Worm (Caenorhabditis elegans) whole organism, L1 larva: ENCODE measurements around the gene srh-129.

Source experiments
- ceh-8 ChIP-seq: fragments of 200-800 bp; sonication (Bioruptor generic); optimal IDR thresholded peaks from 2 replicates; lab custom pipeline; 2018; ENCODE audit warnings: mild to moderate bottlenecking, missing genetic modification characterization, moderate library complexity, missing compliant biosample characterization
- ces-1 ChIP-seq: fragments of 150-350 bp; optimal IDR thresholded peaks from 2 replicates; lab custom pipeline; 2014; ENCODE audit warnings: missing biosample characterization, missing genetic modification reagents, missing genetic modification characterization
- efl-3 ChIP-seq: fragments of 200-800 bp; sonication (Bioruptor generic); optimal IDR thresholded peaks from 2 replicates; lab custom pipeline; 2018; ENCODE audit warnings: mild to moderate bottlenecking, missing genetic modification characterization, missing compliant biosample characterization
- elt-3 ChIP-seq, 6 experiments: fragments of 150-350 bp in 1 of 6; sonication (generic microtip); optimal IDR thresholded peaks; 2 replicates each; lab custom pipeline; 2017 to 2018; ENCODE audit warnings: missing biosample characterization in 6 of 6, missing genetic modification characterization in 6 of 6, inconsistent platforms in 1 of 6
- lin-39 ChIP-seq: fragments of 150-350 bp; optimal IDR thresholded peaks from 2 replicates; lab custom pipeline; 2014; ENCODE audit warnings: missing biosample characterization, missing genetic modification reagents, missing genetic modification characterization
- mdl-1 ChIP-seq, 2 experiments: fragments of 150-350 bp; optimal IDR thresholded peaks; 2 replicates each; lab custom pipeline; 2014 to 2017; ENCODE audit warnings: missing biosample characterization in 2 of 2, missing genetic modification characterization in 2 of 2, inconsistent platforms in 1 of 2
- nhr-19 ChIP-seq: fragments of 200-800 bp; sonication (Bioruptor generic); conservative IDR thresholded peaks from 2 replicates; pipeline ENCODE4 v1.3.6; 2022; ENCODE audit warnings: missing genetic modification characterization, missing compliant biosample characterization
- nhr-237 ChIP-seq: fragments of 150-350 bp; optimal IDR thresholded peaks from 2 replicates; lab custom pipeline; 2014; ENCODE audit warnings: missing biosample characterization, missing genetic modification characterization
- unc-130 ChIP-seq: fragments of 150-350 bp; optimal IDR thresholded peaks from 2 replicates; lab custom pipeline; 2017; ENCODE audit warnings: missing biosample characterization, missing genetic modification characterization, inconsistent platforms

- no peak for TF ChIP-seq elt-3 (tag; optimal IDR thresholded peaks at IDR 0.05; lab: Kevin White, UChicago)
- no peak for TF ChIP-seq unc-130 (tag; lab: Kevin White, UChicago)
- TF ChIP-seq nhr-237 (tag; lab: Kevin White, UChicago): no peak
- no peak for TF ChIP-seq lin-39 (tag; lab: Kevin White, UChicago)
- no peak for TF ChIP-seq efl-3
- no peak for TF ChIP-seq ces-1
- no peak for TF ChIP-seq nhr-19 (GFP tag; lab: Robert Waterston, UW)
- no peak for TF ChIP-seq mdl-1 (tag; optimal IDR thresholded peaks at IDR 0.05; lab: Kevin White, UChicago)
- no peak for TF ChIP-seq ceh-8
Observed at ce11 chrV:5161792-5162191, 18.1 kb upstream of the srh-129 start, which contains the start of gene abu-6.
